Worm (Caenorhabditis elegans): ENCODE measurements around the gene trim-21.

DNA sequence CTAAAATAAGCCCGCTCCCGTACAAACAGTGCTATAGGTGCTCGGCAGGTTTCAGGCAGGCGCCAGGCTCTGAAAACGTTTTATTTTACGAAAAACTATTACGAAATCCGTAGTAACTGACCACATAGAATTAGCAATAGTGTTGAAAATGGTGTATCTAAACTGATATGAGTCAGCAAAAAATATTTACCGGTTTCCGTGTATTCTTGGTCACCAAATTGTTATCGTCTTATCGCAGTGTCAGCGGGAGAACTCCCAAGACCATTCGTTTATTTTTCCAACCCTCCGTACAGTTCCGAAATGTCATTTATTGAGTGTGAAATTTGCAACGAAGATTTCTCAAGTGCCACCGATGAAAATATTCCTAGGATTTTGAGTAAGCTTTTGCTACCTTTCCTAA is 19.6 kb upstream of the trim-21 start, which contains the start of gene F43C11.8:
- TF ChIP-seq cog-1 (tag; optimal IDR thresholded peaks at IDR 0.05): no peak
- TF ChIP-seq ref-1 (GFP tag; conservative IDR thresholded peaks at IDR 0.05): no peak
- TF ChIP-seq flt-1 (GFP tag; IDR thresholded peaks at IDR 0.05): no peak
- TF ChIP-seq med-1 (GFP tag; optimal IDR thresholded peaks at IDR 0.05; ENCODE audit: insufficient read depth): no peak
